Worm (Caenorhabditis elegans): ENCODE measurements around the gene sre-8.
"Not testable (repeated sequence)": the region's sequence is repeated elsewhere in the genome, so short reads cannot be mapped to it uniquely, and the experiment has no call there.

sre-8 gene

ce11 chrV:14252025-14252424 lies 4.9 kb upstream of the sre-8 start, which contains the start of gene K02E11.5:
K02E11.5 (plus strand) TSS chrV:14252325.
- no peak for TF ChIP-seq him-1 (tag; optimal IDR thresholded peaks at IDR 0.05)

ce11 chrV:14254221-14254620 lies 2.7 kb upstream of the sre-8 start, which contains the start of gene K02E11.7:
K02E11.7 (minus strand) TSS chrV:14254321.
- no peak for TF ChIP-seq him-1 (tag; optimal IDR thresholded peaks at IDR 0.05)
- TF ChIP-seq dao-5 (tag; optimal IDR thresholded peaks at IDR 0.05), result no peak
- no peak for TF ChIP-seq W03F9.2 (tag; optimal IDR thresholded peaks at IDR 0.05)

DNA sequence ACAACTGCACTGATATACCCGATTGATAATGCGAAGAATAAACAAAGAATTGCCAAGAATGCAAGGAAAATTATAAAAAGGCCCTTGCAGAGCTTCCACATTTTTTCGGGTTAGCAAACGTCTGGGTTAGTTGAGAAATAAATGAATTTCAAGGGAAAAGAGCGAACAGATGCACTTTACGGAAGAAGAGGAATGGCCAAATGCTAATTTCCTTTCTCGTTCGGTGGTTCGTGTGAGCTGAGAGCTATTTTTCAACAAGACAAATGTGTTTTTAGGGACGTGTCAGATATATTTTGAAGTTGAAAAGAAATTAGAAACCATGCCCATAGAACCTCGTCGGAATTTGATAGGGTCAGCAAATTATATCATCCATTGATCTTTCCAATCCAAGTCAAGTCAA lies 3.9 kb downstream of the sre-8 start, which contains the start of gene F40G12.2:
F40G12.2 (minus strand) TSS at position 101 of the 400 bp plus-strand sequence.
- TF ChIP-seq dao-5 (tag; optimal IDR thresholded peaks at IDR 0.05), result no peak
- no peak for TF ChIP-seq W03F9.2 (tag; optimal IDR thresholded peaks at IDR 0.05)

DNA sequence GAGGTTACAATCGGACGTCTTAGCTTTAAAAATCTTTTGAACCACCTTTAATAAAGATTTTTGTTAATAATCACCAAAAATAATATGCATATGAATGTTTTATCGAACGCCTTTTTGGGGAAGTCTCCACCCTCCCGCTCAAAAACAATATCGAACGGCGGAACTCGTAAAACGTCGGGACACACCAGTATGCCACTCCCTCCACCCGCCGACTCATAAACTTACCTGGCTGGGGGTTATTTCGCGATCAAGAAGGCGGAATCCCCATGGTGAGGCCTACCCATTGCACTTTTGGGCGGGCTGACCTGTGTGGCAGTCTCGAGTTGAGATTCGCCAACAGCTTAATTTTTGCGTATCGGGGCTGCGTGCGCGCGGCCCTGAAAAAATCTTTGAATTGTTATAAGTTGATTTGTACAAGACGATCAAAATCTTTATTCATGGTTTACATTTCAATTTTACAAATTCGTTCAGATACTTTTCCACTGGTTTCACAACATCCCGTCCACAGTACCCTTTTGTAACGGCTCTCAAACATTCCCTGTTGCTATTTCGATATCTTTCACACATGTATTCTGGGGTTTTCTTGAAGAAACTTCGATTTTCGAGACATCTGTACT lies 10.5 kb downstream of the sre-8 start:
- TF ChIP-seq dao-5 (tag; optimal IDR thresholded peaks at IDR 0.05) (no peak), him-1 (tag; optimal IDR thresholded peaks at IDR 0.05) (no peak), W03F9.2 (tag; optimal IDR thresholded peaks at IDR 0.05) (no peak)

ce11 chrV:14268616-14269015 lies 11.7 kb downstream of the sre-8 start, which contains the start of gene F40G12.4:
F40G12.4 (minus strand) TSS chrV:14268716.
- TF ChIP-seq W03F9.2 (tag; optimal IDR thresholded peaks at IDR 0.05) (no peak), him-1 (tag; optimal IDR thresholded peaks at IDR 0.05) (no peak), dao-5 (tag; optimal IDR thresholded peaks at IDR 0.05) (no peak)

DNA sequence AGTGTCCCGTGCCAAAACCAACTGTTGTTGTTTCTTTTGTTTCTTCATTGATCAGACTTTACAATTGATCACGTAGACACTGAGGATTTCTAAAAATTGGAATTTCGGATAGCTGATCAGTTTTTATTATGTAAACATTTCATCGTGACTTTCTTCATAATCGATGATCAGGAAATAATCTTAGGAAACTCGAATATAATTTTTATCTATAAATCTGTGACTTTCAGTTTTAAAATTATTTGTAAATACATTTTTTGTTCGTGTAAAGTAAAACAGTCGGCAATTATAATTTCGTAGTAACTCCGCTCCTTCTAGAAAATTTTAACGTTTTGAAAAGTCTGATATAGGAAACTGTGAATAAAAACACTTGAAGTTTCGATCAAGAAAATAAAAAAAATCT lies 13.8 kb downstream of the sre-8 start, which contains the start of gene F40G12.5:
F40G12.5 (minus strand) TSS at position 101 of the 400 bp plus-strand sequence.
- TF ChIP-seq W03F9.2 (tag; optimal IDR thresholded peaks at IDR 0.05) (no peak), him-1 (tag; optimal IDR thresholded peaks at IDR 0.05) (no peak), dao-5 (tag; optimal IDR thresholded peaks at IDR 0.05) (no peak)

ce11 chrV:14273019-14273418 lies 16.1 kb downstream of the sre-8 start, which contains the start of gene F40G12.6:
F40G12.6 (minus strand) TSS chrV:14273119.
- TF ChIP-seq dao-5 (tag; optimal IDR thresholded peaks at IDR 0.05), result no peak
- no peak for TF ChIP-seq W03F9.2 (tag; optimal IDR thresholded peaks at IDR 0.05)
- no peak for TF ChIP-seq him-1 (tag; optimal IDR thresholded peaks at IDR 0.05)

ce11 chrV:14274268-14274667 lies 17.4 kb downstream of the sre-8 start, which contains the start of gene F40G12.7:
F40G12.7 (plus strand) TSS chrV:14274568.
- not testable (repeated sequence) for TF ChIP-seq W03F9.2, him-1, dao-5 (tag; optimal IDR thresholded peaks at IDR 0.05)

- no peak for TF ChIP-seq him-1 (tag; optimal IDR thresholded peaks at IDR 0.05)
- no peak for TF ChIP-seq W03F9.2 (tag; optimal IDR thresholded peaks at IDR 0.05)
- TF ChIP-seq dao-5 (tag; optimal IDR thresholded peaks at IDR 0.05), result no peak
These were observed 22.9 kb downstream of the sre-8 start, which contains the start of gene srt-33 for ce11 chrV:14279777-14280176. srt-33 (minus strand) TSS chrV:14279877.

ce11 chrV:14282222-14282709 lies 25.4 kb downstream of the sre-8 start, which contains the start of the genes srt-74 and F40G12.9:
srt-74 (minus strand) TSS chrV:14282322.
F40G12.9 (plus strand) TSS chrV:14282659.
- TF ChIP-seq W03F9.2 (tag; optimal IDR thresholded peaks at IDR 0.05) (no peak), dao-5 (tag; optimal IDR thresholded peaks at IDR 0.05) (no peak), him-1 (tag; optimal IDR thresholded peaks at IDR 0.05) (no peak)

DNA sequence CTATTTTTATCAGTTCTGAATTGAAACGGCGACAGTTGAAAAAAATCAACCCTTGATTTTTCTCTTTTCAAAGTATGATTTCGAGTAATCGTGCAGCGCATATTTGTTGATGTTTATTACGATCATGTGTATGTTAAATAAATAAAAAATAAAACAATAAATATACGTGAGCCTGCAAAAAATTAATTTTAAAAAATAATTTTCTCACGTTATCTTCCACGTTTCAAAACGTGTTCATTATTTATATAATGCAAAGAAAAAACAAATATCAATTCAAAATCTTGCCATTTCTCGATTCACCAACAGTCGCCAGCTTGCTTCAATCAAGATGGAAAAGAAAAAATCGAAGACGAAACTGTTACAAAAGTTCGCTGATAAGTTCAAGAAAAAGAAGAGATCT lies 26.3 kb downstream of the sre-8 start, which contains the start of gene F40G12.10:
F40G12.10 (plus strand) TSS at position 301 of the 400 bp plus-strand sequence.
- no peak for TF ChIP-seq W03F9.2 (tag; optimal IDR thresholded peaks at IDR 0.05)

ce11 chrV:14285803-14286202 lies 28.9 kb downstream of the sre-8 start, which contains the start of gene F40G12.11:
F40G12.11 (plus strand) TSS chrV:14286171.
- TF ChIP-seq dao-5 (tag; optimal IDR thresholded peaks at IDR 0.05), result no peak
- TF ChIP-seq him-1 (tag; optimal IDR thresholded peaks at IDR 0.05), result no peak
- no peak for TF ChIP-seq W03F9.2 (tag; optimal IDR thresholded peaks at IDR 0.05)

DNA sequence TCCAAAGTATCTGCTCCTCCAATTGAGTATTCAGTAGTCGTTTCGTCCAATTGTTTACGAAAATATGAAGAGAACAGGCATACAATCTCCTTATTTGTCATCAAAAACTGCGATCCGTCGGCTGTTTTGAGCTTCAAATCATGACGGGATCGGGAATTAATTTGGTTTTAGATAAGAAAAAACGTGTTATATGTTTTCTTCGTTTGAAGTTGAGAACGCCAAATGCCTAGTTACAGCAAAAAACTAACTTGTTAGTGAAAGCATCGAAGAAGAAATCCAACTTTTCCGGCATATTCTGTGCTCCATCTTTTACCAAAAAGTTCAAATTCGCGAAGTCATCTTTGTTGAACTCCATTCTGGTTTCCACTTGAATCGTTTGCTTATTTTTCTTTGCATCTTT lies 32.5 kb downstream of the sre-8 start, which contains the start of gene F14D7.1:
F14D7.1 (minus strand) TSS at position 101 of the 400 bp plus-strand sequence.
- TF ChIP-seq him-1 (tag; optimal IDR thresholded peaks at IDR 0.05) (no peak), dao-5 (tag; optimal IDR thresholded peaks at IDR 0.05) (no peak), W03F9.2 (tag; optimal IDR thresholded peaks at IDR 0.05) (no peak)

ce11 chrV:14290636-14291035 lies 33.7 kb downstream of the sre-8 start, which contains the start of gene F14D7.18:
F14D7.18 (minus strand) TSS chrV:14290736.
- TF ChIP-seq W03F9.2 (tag; optimal IDR thresholded peaks at IDR 0.05) (no peak), dao-5 (tag; optimal IDR thresholded peaks at IDR 0.05) (no peak), him-1 (tag; optimal IDR thresholded peaks at IDR 0.05) (no peak)

All from whole organism, L4/young adult.